Worm (Caenorhabditis elegans) whole organism, young adult: ENCODE data around the gene far-3.

Source experiments
- B0035.1 ChIP-seq: sonication (generic microtip); optimal IDR thresholded peaks from 2 replicates; lab custom pipeline; 2016; ENCODE audit warnings: missing genetic modification characterization, mild to moderate bottlenecking, missing compliant biosample characterization, missing genotype, missing genetic modification reagents
- D2030.7 ChIP-seq: fragments of 200-800 bp; sonication (Bioruptor generic); IDR thresholded peaks from 2 replicates; pipeline ENCODE4 v1.3.6; 2022; ENCODE audit warnings: missing genetic modification reagents, missing genetic modification characterization, missing compliant biosample characterization
- F10E7.11 ChIP-seq: sonication (generic microtip); optimal IDR thresholded peaks from 2 replicates; lab custom pipeline; 2017; ENCODE audit warnings: mild to moderate bottlenecking, missing genetic modification characterization, moderate library complexity, missing compliant biosample characterization
- F23B12.7 ChIP-seq: sonication (generic microtip); optimal IDR thresholded peaks from 2 replicates; lab custom pipeline; 2017; ENCODE audit warnings: missing genetic modification characterization, mild to moderate bottlenecking, missing compliant biosample characterization, antibody characterized with exemption, moderate library complexity; ENCODE audit not compliant: insufficient read depth
- F33H1.4 ChIP-seq: fragments of 200-800 bp; sonication (Bioruptor generic); IDR thresholded peaks from 2 replicates; pipeline ENCODE4 v1.3.6; 2022; ENCODE audit warnings: missing genetic modification reagents, missing genetic modification characterization, missing compliant biosample characterization
- F55B11.4 ChIP-seq: sonication (generic microtip); optimal IDR thresholded peaks from 2 replicates; lab custom pipeline; 2016; ENCODE audit warnings: missing compliant biosample characterization, missing genetic modification characterization, borderline replicate concordance; ENCODE audit not compliant: insufficient read depth
- K11D2.4 ChIP-seq: fragments of 200-800 bp; sonication (Bioruptor generic); IDR thresholded peaks from 2 replicates; pipeline ENCODE4 v1.3.6; 2022; ENCODE audit warnings: missing genetic modification reagents, missing genetic modification characterization, missing compliant biosample characterization
- K12H6.12 ChIP-seq: fragments of 200-800 bp; sonication (Bioruptor generic); optimal IDR thresholded peaks from 2 replicates; lab custom pipeline; 2018; ENCODE audit warnings: mild to moderate bottlenecking, missing genetic modification characterization, missing compliant biosample characterization
- Y95B8A.8 ChIP-seq: fragments of 200-800 bp; sonication (Bioruptor generic); IDR thresholded peaks from 2 replicates; pipeline ENCODE4 v1.3.6; 2022; ENCODE audit warnings: missing genetic modification reagents, missing genetic modification characterization, missing compliant biosample characterization
- ZK185.1 ChIP-seq: sonication (generic microtip); optimal IDR thresholded peaks from 2 replicates; lab custom pipeline; 2016; ENCODE audit warnings: mild to moderate bottlenecking, missing genetic modification characterization, missing compliant biosample characterization; ENCODE audit not compliant: poor library complexity, severe bottlenecking
- aptf-2 ChIP-seq: fragments of 200-800 bp; sonication (Bioruptor generic); conservative IDR thresholded peaks from 2 replicates; pipeline ENCODE4 v1.3.6; 2022; ENCODE audit warnings: missing genetic modification reagents, missing genetic modification characterization, missing compliant biosample characterization
- athp-1 ChIP-seq: sonication (generic microtip); optimal IDR thresholded peaks from 2 replicates; lab custom pipeline; 2017; ENCODE audit warnings: mild to moderate bottlenecking, missing genetic modification characterization, missing compliant biosample characterization
- cebp-1 ChIP-seq, 2 experiments: fragments of 200-800 bp in 1 of 2; sonication (Bioruptor generic) in 1 of 2; sonication (generic microtip) in 1 of 2; IDR thresholded peaks in 1 of 2; optimal IDR thresholded peaks in 1 of 2; 2 replicates each; pipeline versions ENCODE4 v1.3.6 to Lab custom; 2017 to 2022; ENCODE audit warnings: missing compliant biosample characterization in 2 of 2, missing genetic modification characterization in 2 of 2, mild to moderate bottlenecking in 1 of 2, missing genetic modification reagents in 1 of 2, moderate library complexity in 1 of 2
- ceh-40 ChIP-seq: fragments of 200-800 bp; sonication (Bioruptor generic); IDR thresholded peaks from 2 replicates; pipeline ENCODE4 v1.3.6; 2022; ENCODE audit warnings: missing genetic modification characterization, missing compliant biosample characterization
- chd-7 ChIP-seq: sonication (generic microtip); optimal IDR thresholded peaks from 2 replicates; lab custom pipeline; 2016; ENCODE audit warnings: mild to moderate bottlenecking, missing genetic modification characterization, moderate library complexity, missing compliant biosample characterization
- die-1 ChIP-seq: sonication (generic microtip); optimal IDR thresholded peaks from 2 replicates; lab custom pipeline; 2016; ENCODE audit warnings: missing genotype, mild to moderate bottlenecking, missing genetic modification characterization, missing compliant biosample characterization
- egrh-3 ChIP-seq: fragments of 200-800 bp; sonication (Bioruptor generic); IDR thresholded peaks from 2 replicates; pipeline ENCODE4 v1.3.6; 2022; ENCODE audit warnings: missing genetic modification reagents, missing genetic modification characterization, missing compliant biosample characterization
- ekl-4 ChIP-seq: fragments of 200-800 bp; sonication (Bioruptor generic); IDR thresholded peaks from 2 replicates; pipeline ENCODE4 v1.3.6; 2022; ENCODE audit warnings: missing genetic modification reagents, missing genetic modification characterization, missing compliant biosample characterization
- him-1 ChIP-seq: sonication (generic microtip); optimal IDR thresholded peaks from 2 replicates; lab custom pipeline; 2016; ENCODE audit warnings: missing genotype, missing genetic modification reagents, missing genetic modification characterization, missing compliant biosample characterization
- hmg-20 ChIP-seq: fragments of 200-800 bp; sonication (Bioruptor generic); IDR thresholded peaks from 2 replicates; pipeline ENCODE4 v1.3.6; 2022; ENCODE audit warnings: missing genetic modification reagents, missing genetic modification characterization, missing compliant biosample characterization
- lag-1 ChIP-seq: fragments of 200-800 bp; sonication (Bioruptor generic); IDR thresholded peaks from 2 replicates; pipeline ENCODE4 v1.3.6; 2022; ENCODE audit warnings: missing genetic modification reagents, missing genetic modification characterization, missing compliant biosample characterization
- let-526 ChIP-seq: fragments of 200-800 bp; sonication (Bioruptor generic); IDR thresholded peaks from 2 replicates; pipeline ENCODE4 v1.3.6; 2022; ENCODE audit warnings: missing genetic modification reagents, missing genetic modification characterization, missing compliant biosample characterization
- let-607 ChIP-seq, 2 experiments: fragments of 200-800 bp in 1 of 2; sonication (Bioruptor generic) in 1 of 2; sonication (generic microtip) in 1 of 2; optimal IDR thresholded peaks; 2 replicates each; lab custom pipeline; 2016 to 2018; ENCODE audit warnings: mild to moderate bottlenecking in 2 of 2, missing compliant biosample characterization in 2 of 2, missing genetic modification characterization in 2 of 2, moderate library complexity in 2 of 2, missing genotype in 1 of 2
- lin-26 ChIP-seq: fragments of 200-800 bp; sonication (Bioruptor generic); IDR thresholded peaks from 2 replicates; pipeline ENCODE4 v1.3.6; 2022; ENCODE audit warnings: missing genetic modification reagents, missing genetic modification characterization, missing compliant biosample characterization
- lir-1 ChIP-seq: fragments of 200-800 bp; sonication (Bioruptor generic); conservative IDR thresholded peaks from 2 replicates; pipeline ENCODE4 v1.3.6; 2022; ENCODE audit warnings: missing genetic modification reagents, missing genetic modification characterization, missing compliant biosample characterization
- madf-10 ChIP-seq: sonication (generic microtip); optimal IDR thresholded peaks from 2 replicates; lab custom pipeline; 2016; ENCODE audit warnings: mild to moderate bottlenecking, missing genetic modification characterization, missing compliant biosample characterization
- madf-3 ChIP-seq: fragments of 200-800 bp; sonication (Bioruptor generic); IDR thresholded peaks from 2 replicates; pipeline ENCODE4 v1.3.6; 2022; ENCODE audit warnings: missing genetic modification reagents, missing genetic modification characterization, missing compliant biosample characterization
- nfya-1 ChIP-seq: sonication (generic microtip); optimal IDR thresholded peaks from 2 replicates; lab custom pipeline; 2017; ENCODE audit warnings: antibody characterized with exemption, missing compliant biosample characterization, missing genetic modification characterization, borderline replicate concordance; ENCODE audit not compliant: insufficient read depth
- nfya-2 ChIP-seq: fragments of 200-800 bp; sonication (Bioruptor generic); IDR thresholded peaks from 2 replicates; pipeline ENCODE4 v1.3.6; 2022; ENCODE audit warnings: missing genetic modification reagents, missing genetic modification characterization, missing compliant biosample characterization
- nfyb-1 ChIP-seq: fragments of 200-800 bp; sonication (Bioruptor generic); IDR thresholded peaks from 2 replicates; pipeline ENCODE4 v1.3.6; 2022; ENCODE audit warnings: missing genetic modification reagents, missing genetic modification characterization, missing compliant biosample characterization
- nhr-80 ChIP-seq: sonication (generic microtip); optimal IDR thresholded peaks from 2 replicates; lab custom pipeline; 2016; ENCODE audit warnings: missing genetic modification characterization, missing compliant biosample characterization
- rec-8 ChIP-seq, 2 experiments: sonication (generic microtip); optimal IDR thresholded peaks; 2 replicates each; lab custom pipeline; 2016; ENCODE audit warnings: mild to moderate bottlenecking in 2 of 2, missing genetic modification characterization in 2 of 2, missing genetic modification reagents in 2 of 2, missing genotype in 2 of 2, missing biosample characterization in 1 of 2, missing compliant biosample characterization in 1 of 2, moderate library complexity in 1 of 2
- sdz-38 ChIP-seq: sonication (generic microtip); optimal IDR thresholded peaks from 2 replicates; lab custom pipeline; 2016; ENCODE audit warnings: missing genotype, missing genetic modification characterization, missing compliant biosample characterization
- sea-2 ChIP-seq: fragments of 200-800 bp; sonication (Bioruptor generic); IDR thresholded peaks from 2 replicates; pipeline ENCODE4 v1.3.6; 2022; ENCODE audit warnings: missing genetic modification characterization, missing compliant biosample characterization
- snpc-1.1 ChIP-seq: sonication (generic microtip); optimal IDR thresholded peaks from 2 replicates; lab custom pipeline; 2017; ENCODE audit warnings: missing genetic modification characterization, mild to moderate bottlenecking, missing compliant biosample characterization, antibody characterized with exemption, moderate library complexity, missing genotype, missing genetic modification reagents; ENCODE audit not compliant: insufficient read depth
- snpc-1.3 ChIP-seq: sonication (generic microtip); optimal IDR thresholded peaks from 2 replicates; lab custom pipeline; 2017; ENCODE audit warnings: missing genetic modification characterization, mild to moderate bottlenecking, missing compliant biosample characterization, antibody characterized with exemption, moderate library complexity, missing genotype, missing genetic modification reagents; ENCODE audit not compliant: insufficient read depth
- snpc-3.4 ChIP-seq: sonication (generic microtip); optimal IDR thresholded peaks from 2 replicates; lab custom pipeline; 2017; ENCODE audit warnings: missing genetic modification characterization, mild to moderate bottlenecking, missing compliant biosample characterization, antibody characterized with exemption, moderate library complexity, missing genotype, missing genetic modification reagents
- somi-1 ChIP-seq: fragments of 200-800 bp; sonication (Bioruptor generic); optimal IDR thresholded peaks from 2 replicates; lab custom pipeline; 2018; ENCODE audit warnings: mild to moderate bottlenecking, missing genetic modification characterization, missing compliant biosample characterization
- sptf-2 ChIP-seq: fragments of 200-800 bp; sonication (Bioruptor generic); optimal IDR thresholded peaks from 2 replicates; lab custom pipeline; 2018; ENCODE audit warnings: mild to moderate bottlenecking, missing genetic modification characterization, missing compliant biosample characterization
- tbx-9 ChIP-seq: sonication (generic microtip); optimal IDR thresholded peaks from 2 replicates; lab custom pipeline; 2016; ENCODE audit warnings: borderline replicate concordance, missing genetic modification characterization, inconsistent platforms, missing compliant biosample characterization
- tlf-1 ChIP-seq: fragments of 200-800 bp; sonication (Bioruptor generic); optimal IDR thresholded peaks from 2 replicates; lab custom pipeline; 2018; ENCODE audit warnings: mild to moderate bottlenecking, missing genetic modification characterization, missing compliant biosample characterization
- unc-130 ChIP-seq: sonication (generic microtip); optimal IDR thresholded peaks from 2 replicates; lab custom pipeline; 2016; ENCODE audit warnings: missing genetic modification reagents, missing genetic modification characterization, missing compliant biosample characterization
- zim-3 ChIP-seq: sonication (generic microtip); optimal IDR thresholded peaks from 2 replicates; lab custom pipeline; 2017; ENCODE audit warnings: mild to moderate bottlenecking, missing genetic modification characterization, moderate library complexity, missing compliant biosample characterization
- ztf-22 ChIP-seq: fragments of 200-800 bp; sonication (Bioruptor generic); optimal IDR thresholded peaks from 2 replicates; lab custom pipeline; 2018; ENCODE audit warnings: mild to moderate bottlenecking, missing genetic modification characterization, moderate library complexity, missing compliant biosample characterization
- ztf-26 ChIP-seq: sonication (generic microtip); optimal IDR thresholded peaks from 2 replicates; lab custom pipeline; 2017; ENCODE audit warnings: missing genetic modification characterization, missing compliant biosample characterization

Gene far-3

ce11 chrV:13008825-13009224 lies 11.5 kb upstream of the far-3 start, which contains the start of gene F15B9.10:
Gene F15B9.10 (minus strand): TSS chrV:13008925.
- TF ChIP-seq F55B11.4 (no peak), aptf-2 (GFP tag; lab: Robert Waterston, UW) (no peak), lir-1 (no peak), hmg-20 (GFP tag; lab: Robert Waterston, UW) (no peak), ZK185.1 (tag; lab: Kevin White, UChicago) (no peak), sdz-38 (no peak), Y95B8A.8 (no peak), zim-3 (tag; lab: Kevin White, UChicago) (no peak), snpc-3.4 (tag; lab: Kevin White, UChicago) (no peak)

ce11 chrV:13006754-13007153 lies 9.4 kb upstream of the far-3 start:
- TF ChIP-seq tlf-1: peak; percentile 39
- TF ChIP-seq snpc-1.3 (tag; lab: Kevin White, UChicago): peak; percentile 43
- TF ChIP-seq somi-1: no peak
- TF ChIP-seq K11D2.4 (GFP tag; lab: Robert Waterston, UW): no peak
- TF ChIP-seq madf-3 (GFP tag; lab: Robert Waterston, UW): 0 out of 2 replicates have a peak, but pooled peaks have one; percentile 2
- TF ChIP-seq F55B11.4: no peak
- no peak for TF ChIP-seq rec-8 (tag; optimal IDR thresholded peaks at IDR 0.05; lab: Kevin White, UChicago)
- TF ChIP-seq chd-7 (tag; lab: Kevin White, UChicago): no peak
- TF ChIP-seq F23B12.7 (tag; lab: Kevin White, UChicago): no peak
- no peak for TF ChIP-seq snpc-1.1 (tag; lab: Kevin White, UChicago)
- no peak for TF ChIP-seq ekl-4 (GFP tag; lab: Robert Waterston, UW)
- no peak for TF ChIP-seq K12H6.12 (tag; lab: Kevin White, UChicago)
- no peak; the same call in 1 of the 2 replicates for TF ChIP-seq lin-26 (GFP tag; lab: Robert Waterston, UW)
- no peak for TF ChIP-seq tbx-9 (tag; lab: Kevin White, UChicago)
- no peak for TF ChIP-seq ZK185.1 (tag; lab: Kevin White, UChicago)
- peak; percentile 51 for TF ChIP-seq athp-1 (tag; lab: Kevin White, UChicago)
- no peak for TF ChIP-seq nhr-80
- TF ChIP-seq ceh-40: no peak
- TF ChIP-seq let-607 (tag; optimal IDR thresholded peaks at IDR 0.05; lab: Kevin White, UChicago): no peak
- no peak for TF ChIP-seq him-1 (tag; lab: Kevin White, UChicago)
- no peak for TF ChIP-seq sea-2 (GFP tag; lab: Robert Waterston, UW)
- no peak for TF ChIP-seq die-1 (tag; lab: Kevin White, UChicago)
- no peak for TF ChIP-seq aptf-2 (GFP tag; lab: Robert Waterston, UW)
- TF ChIP-seq F10E7.11 (tag; lab: Kevin White, UChicago): no peak
- no peak for TF ChIP-seq nfya-2
- TF ChIP-seq ztf-22 (GFP tag; lab: Kevin White, UChicago): no peak
- TF ChIP-seq ztf-26 (tag; lab: Kevin White, UChicago): no peak
- no peak for TF ChIP-seq madf-10
- no peak for TF ChIP-seq nfya-1 (tag; lab: Kevin White, UChicago)
- no peak for TF ChIP-seq let-526 (GFP tag; lab: Robert Waterston, UW)
- TF ChIP-seq D2030.7 (GFP tag; lab: Robert Waterston, UW): no peak
- no peak for TF ChIP-seq unc-130 (GFP tag; lab: Kevin White, UChicago)
- TF ChIP-seq cebp-1 (GFP tag; IDR thresholded peaks at IDR 0.05; lab: Robert Waterston, UW): no peak
- peak; percentile 19 for TF ChIP-seq cebp-1 (tag; optimal IDR thresholded peaks at IDR 0.05; lab: Kevin White, UChicago)
- no peak for TF ChIP-seq B0035.1
- TF ChIP-seq lag-1 (GFP tag; lab: Robert Waterston, UW): no peak
- no peak for TF ChIP-seq nfyb-1 (GFP tag; lab: Robert Waterston, UW)
- TF ChIP-seq sptf-2 (GFP tag; lab: Kevin White, UChicago): no peak
- TF ChIP-seq F33H1.4 (GFP tag; lab: Robert Waterston, UW): 0 out of 2 replicates have a peak, but pooled peaks have one; percentile 7
- TF ChIP-seq egrh-3 (GFP tag; lab: Robert Waterston, UW): no peak
